Worm (Caenorhabditis elegans) whole organism, L1 larva: ENCODE results near the gene F34H10.4.

Experiments
- C16A3.4 ChIP-seq: fragments of 150-350 bp; optimal IDR thresholded peaks from 2 replicates; lab custom pipeline; 2014; ENCODE audit warnings: missing biosample characterization, missing genetic modification characterization
- F16B12.6 ChIP-seq: fragments of 150-350 bp; optimal IDR thresholded peaks from 2 replicates; lab custom pipeline; 2014; ENCODE audit warnings: missing biosample characterization, missing genetic modification characterization
- Y116A8C.19 ChIP-seq: sonication (generic microtip); optimal IDR thresholded peaks from 2 replicates; lab custom pipeline; 2016; ENCODE audit warnings: missing compliant biosample characterization, missing genetic modification characterization, borderline replicate concordance
- aly-2 ChIP-seq: fragments of 150-350 bp; optimal IDR thresholded peaks from 2 replicates; lab custom pipeline; 2014; ENCODE audit warnings: missing biosample characterization, missing genetic modification characterization
- ama-1 ChIP-seq: fragments of 150-350 bp; optimal IDR thresholded peaks from 2 replicates; lab custom pipeline; 2014
- blmp-1 ChIP-seq: fragments of 150-350 bp; optimal IDR thresholded peaks from 2 replicates; lab custom pipeline; 2014; ENCODE audit warnings: missing biosample characterization, missing genetic modification characterization
- ceh-63 ChIP-seq: fragments of 200-800 bp; sonication (Bioruptor generic); optimal IDR thresholded peaks from 2 replicates; lab custom pipeline; 2018; ENCODE audit warnings: mild to moderate bottlenecking, missing genetic modification characterization, missing compliant biosample characterization
- ceh-8 ChIP-seq: fragments of 200-800 bp; sonication (Bioruptor generic); optimal IDR thresholded peaks from 2 replicates; lab custom pipeline; 2018; ENCODE audit warnings: mild to moderate bottlenecking, missing genetic modification characterization, moderate library complexity, missing compliant biosample characterization
- ceh-82 ChIP-seq, 3 experiments: fragments of 150-350 bp in 1 of 3; sonication (generic microtip) in 2 of 3; optimal IDR thresholded peaks; 2 replicates each; lab custom pipeline; 2014 to 2017; ENCODE audit warnings: missing biosample characterization in 3 of 3, missing genetic modification characterization in 3 of 3
- ceh-88 ChIP-seq: fragments of 200-800 bp; sonication (Bioruptor generic); IDR thresholded peaks from 2 replicates; pipeline ENCODE4 v1.3.6; 2022; ENCODE audit warnings: missing genetic modification characterization, missing compliant biosample characterization
- ceh-90 ChIP-seq: sonication (generic microtip); optimal IDR thresholded peaks from 2 replicates; lab custom pipeline; 2016; ENCODE audit warnings: missing genetic modification characterization, missing compliant biosample characterization
- ces-1 ChIP-seq: fragments of 150-350 bp; optimal IDR thresholded peaks from 2 replicates; lab custom pipeline; 2014; ENCODE audit warnings: missing biosample characterization, missing genetic modification reagents, missing genetic modification characterization
- dpl-1 ChIP-seq, 3 experiments: fragments of 150-350 bp in 2 of 3; sonication (generic microtip) in 1 of 3; optimal IDR thresholded peaks; 2 replicates each; lab custom pipeline; 2014 to 2017; ENCODE audit warnings: missing biosample characterization in 3 of 3, missing genetic modification characterization in 3 of 3, missing genetic modification reagents in 3 of 3
- dsc-1 ChIP-seq: sonication (generic microtip); optimal IDR thresholded peaks from 2 replicates; lab custom pipeline; 2016; ENCODE audit warnings: mild to moderate bottlenecking, missing genetic modification characterization, missing compliant biosample characterization
- efl-1 ChIP-seq, 4 experiments: fragments of 150-350 bp; optimal IDR thresholded peaks in 3 of 4; peaks in 1 of 4; 1 replicate in 1 of 4; 2 replicates in 3 of 4; lab custom pipeline; 2014; ENCODE audit warnings: missing biosample characterization in 2 of 4, missing genetic modification characterization in 2 of 4, missing genetic modification reagents in 2 of 4
- efl-3 ChIP-seq: fragments of 200-800 bp; sonication (Bioruptor generic); optimal IDR thresholded peaks from 2 replicates; lab custom pipeline; 2018; ENCODE audit warnings: mild to moderate bottlenecking, missing genetic modification characterization, missing compliant biosample characterization
- egl-13 ChIP-seq: sonication (generic microtip); optimal IDR thresholded peaks from 2 replicates; lab custom pipeline; 2016; ENCODE audit warnings: missing genotype, missing genetic modification reagents, missing genetic modification characterization, missing compliant biosample characterization
- egl-27 ChIP-seq, 2 experiments: fragments of 150-350 bp in 1 of 2; sonication (generic microtip); optimal IDR thresholded peaks; 3 replicates each; lab custom pipeline; 2017 to 2018; ENCODE audit warnings: missing biosample characterization in 2 of 2, missing genetic modification characterization in 2 of 2, missing genetic modification reagents in 2 of 2
- elt-2 ChIP-seq: sonication (generic microtip); optimal IDR thresholded peaks from 2 replicates; lab custom pipeline; 2016; ENCODE audit warnings: missing genetic modification characterization, mild to moderate bottlenecking, inconsistent platforms, missing compliant biosample characterization, missing genetic modification reagents
- elt-3 ChIP-seq, 6 experiments: fragments of 150-350 bp in 1 of 6; sonication (generic microtip); optimal IDR thresholded peaks; 2 replicates each; lab custom pipeline; 2017 to 2018; ENCODE audit warnings: missing biosample characterization in 6 of 6, missing genetic modification characterization in 6 of 6, inconsistent platforms in 1 of 6
- fkh-10 ChIP-seq: sonication (generic microtip); optimal IDR thresholded peaks from 2 replicates; lab custom pipeline; 2017; ENCODE audit warnings: missing biosample characterization, missing genetic modification reagents, missing genetic modification characterization
- fkh-4 ChIP-seq: sonication (generic microtip); optimal IDR thresholded peaks from 2 replicates; lab custom pipeline; 2016; ENCODE audit warnings: missing compliant biosample characterization, missing genetic modification characterization, borderline replicate concordance
- fkh-8 ChIP-seq: sonication (generic microtip); optimal IDR thresholded peaks from 2 replicates; lab custom pipeline; 2016; ENCODE audit warnings: mild to moderate bottlenecking, missing genetic modification characterization, missing compliant biosample characterization
- hpl-2 ChIP-seq: fragments of 150-350 bp; optimal IDR thresholded peaks from 2 replicates; lab custom pipeline; 2014; ENCODE audit warnings: missing biosample characterization, missing genetic modification reagents, missing genetic modification characterization
- jun-1 ChIP-seq: fragments of 150-350 bp; optimal IDR thresholded peaks from 2 replicates; lab custom pipeline; 2014; ENCODE audit warnings: missing biosample characterization, missing genetic modification reagents, missing genetic modification characterization
- lin-35 ChIP-seq, 2 experiments: fragments of 150-350 bp; optimal IDR thresholded peaks; 2 replicates each; lab custom pipeline; 2014; ENCODE audit warnings: missing biosample characterization in 2 of 2, missing genetic modification characterization in 2 of 2, missing genetic modification reagents in 2 of 2
- lin-39 ChIP-seq: fragments of 150-350 bp; optimal IDR thresholded peaks from 2 replicates; lab custom pipeline; 2014; ENCODE audit warnings: missing biosample characterization, missing genetic modification reagents, missing genetic modification characterization
- mab-9 ChIP-seq: fragments of 200-800 bp; sonication (Bioruptor generic); IDR thresholded peaks from 2 replicates; pipeline ENCODE4 v1.3.6; 2022; ENCODE audit warnings: missing genetic modification reagents, missing genetic modification characterization, missing compliant biosample characterization
- mdl-1 ChIP-seq, 2 experiments: fragments of 150-350 bp; optimal IDR thresholded peaks; 2 replicates each; lab custom pipeline; 2014 to 2017; ENCODE audit warnings: missing biosample characterization in 2 of 2, missing genetic modification characterization in 2 of 2, inconsistent platforms in 1 of 2
- mef-2 ChIP-seq: fragments of 150-350 bp; optimal IDR thresholded peaks from 2 replicates; lab custom pipeline; 2014; ENCODE audit warnings: missing biosample characterization, missing genetic modification characterization
- mep-1 ChIP-seq: fragments of 150-350 bp; optimal IDR thresholded peaks from 2 replicates; lab custom pipeline; 2014; ENCODE audit warnings: missing biosample characterization, missing genetic modification characterization
- nhr-12 ChIP-seq: sonication (generic microtip); optimal IDR thresholded peaks from 2 replicates; lab custom pipeline; 2017; ENCODE audit warnings: missing biosample characterization, missing genetic modification characterization
- nhr-20 ChIP-seq: sonication (generic microtip); optimal IDR thresholded peaks from 2 replicates; lab custom pipeline; 2016; ENCODE audit warnings: mild to moderate bottlenecking, missing genetic modification characterization, missing compliant biosample characterization
- nhr-28 ChIP-seq: fragments of 150-350 bp; optimal IDR thresholded peaks from 2 replicates; lab custom pipeline; 2014; ENCODE audit warnings: missing biosample characterization, missing genetic modification characterization
- nhr-47 ChIP-seq: sonication (generic microtip); optimal IDR thresholded peaks from 2 replicates; lab custom pipeline; 2016; ENCODE audit warnings: mild to moderate bottlenecking, missing genetic modification characterization, moderate library complexity, missing compliant biosample characterization
- nhr-77 ChIP-seq: fragments of 150-350 bp; optimal IDR thresholded peaks from 2 replicates; lab custom pipeline; 2014; ENCODE audit warnings: missing biosample characterization, missing genetic modification characterization
- nhr-90 ChIP-seq: sonication (generic microtip); optimal IDR thresholded peaks from 2 replicates; lab custom pipeline; 2016; ENCODE audit warnings: mild to moderate bottlenecking, missing genetic modification characterization, missing compliant biosample characterization; ENCODE audit not compliant: poor library complexity
- pqm-1 ChIP-seq: sonication (generic microtip); optimal IDR thresholded peaks from 3 replicates; lab custom pipeline; 2017; ENCODE audit warnings: missing biosample characterization, missing genetic modification characterization
- rnt-1 ChIP-seq: sonication (generic microtip); optimal IDR thresholded peaks from 2 replicates; lab custom pipeline; 2016; ENCODE audit warnings: mild to moderate bottlenecking, missing genetic modification characterization, moderate library complexity, missing compliant biosample characterization
- skn-1 ChIP-seq: fragments of 150-350 bp; optimal IDR thresholded peaks from 2 replicates; lab custom pipeline; 2014; ENCODE audit warnings: missing biosample characterization, missing genetic modification characterization
- snpc-4 ChIP-seq: fragments of 150-350 bp; optimal IDR thresholded peaks from 2 replicates; lab custom pipeline; 2014; ENCODE audit warnings: missing biosample characterization, missing genetic modification characterization
- snu-23 ChIP-seq: sonication (generic microtip); optimal IDR thresholded peaks from 2 replicates; lab custom pipeline; 2016; ENCODE audit warnings: missing genetic modification characterization, missing compliant biosample characterization
- sox-4 ChIP-seq: sonication (generic microtip); optimal IDR thresholded peaks from 2 replicates; lab custom pipeline; 2016; ENCODE audit warnings: missing genetic modification characterization, missing compliant biosample characterization
- sptf-1 ChIP-seq: fragments of 150-350 bp; optimal IDR thresholded peaks from 2 replicates; lab custom pipeline; 2014; ENCODE audit warnings: missing biosample characterization, missing genetic modification characterization
- sup-37 ChIP-seq: fragments of 200-800 bp; sonication (Bioruptor generic); optimal IDR thresholded peaks from 2 replicates; lab custom pipeline; 2018; ENCODE audit warnings: mild to moderate bottlenecking, missing genetic modification characterization, missing compliant biosample characterization
- tbx-2 ChIP-seq: sonication (generic microtip); optimal IDR thresholded peaks from 2 replicates; lab custom pipeline; 2016; ENCODE audit warnings: missing genetic modification characterization, missing compliant biosample characterization
- tlp-1 ChIP-seq: fragments of 150-350 bp; optimal IDR thresholded peaks from 2 replicates; lab custom pipeline; 2014; ENCODE audit warnings: missing biosample characterization, missing genetic modification characterization
- unc-130 ChIP-seq: fragments of 150-350 bp; optimal IDR thresholded peaks from 2 replicates; lab custom pipeline; 2017; ENCODE audit warnings: missing biosample characterization, missing genetic modification characterization, inconsistent platforms
- unc-30 ChIP-seq: sonication (generic microtip); optimal IDR thresholded peaks from 2 replicates; lab custom pipeline; 2017; ENCODE audit warnings: missing biosample characterization, missing genetic modification characterization
- unc-62 ChIP-seq: fragments of 150-350 bp; optimal IDR thresholded peaks from 2 replicates; lab custom pipeline; 2014; ENCODE audit warnings: missing biosample characterization, missing genetic modification reagents, missing genetic modification characterization
- vab-15 ChIP-seq: sonication (generic microtip); optimal IDR thresholded peaks from 2 replicates; lab custom pipeline; 2017; ENCODE audit warnings: missing genotype, mild to moderate bottlenecking, missing genetic modification characterization, missing compliant biosample characterization
- zip-4 ChIP-seq: fragments of 200-800 bp; sonication (Bioruptor generic); optimal IDR thresholded peaks from 2 replicates; lab custom pipeline; 2018; ENCODE audit warnings: mild to moderate bottlenecking, missing genetic modification characterization, moderate library complexity, missing compliant biosample characterization
- ztf-11 ChIP-seq, 2 experiments: sonication (generic microtip); optimal IDR thresholded peaks; 2 replicates each; lab custom pipeline; 2016 to 2017; ENCODE audit warnings: missing genetic modification characterization in 2 of 2, missing biosample characterization in 1 of 2, missing compliant biosample characterization in 1 of 2
- ztf-4 ChIP-seq: fragments of 150-350 bp; optimal IDR thresholded peaks from 2 replicates; lab custom pipeline; 2014; ENCODE audit warnings: missing biosample characterization, missing genetic modification characterization

The F34H10.4 gene

DNA sequence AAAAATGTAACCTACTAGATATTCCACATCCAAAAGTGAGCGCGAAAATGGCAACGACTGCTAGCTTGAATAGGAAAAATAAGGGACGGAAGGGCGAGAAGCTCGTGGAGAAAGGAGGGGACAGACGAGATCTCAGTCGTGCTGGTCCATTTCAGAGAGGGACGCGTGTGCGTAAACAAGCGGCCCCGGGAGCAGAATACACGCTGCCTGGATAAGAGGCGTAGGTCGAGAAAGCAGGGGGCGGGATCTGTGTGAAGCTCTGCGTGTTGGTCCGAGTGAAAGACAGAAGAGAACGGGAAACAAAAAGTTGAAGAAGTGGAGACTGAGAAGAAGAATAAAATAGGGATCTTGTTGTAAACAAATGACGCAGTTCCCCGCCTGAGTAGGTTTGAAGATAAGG lies 20.2 kb downstream of the F34H10.4 start, which contains the start of gene T14B1.1:
TSS of gene T14B1.1 (minus strand) at position 170 of the 400 bp plus-strand sequence.
- TF ChIP-seq mdl-1 (tag; optimal IDR thresholded peaks at IDR 0.05; lab: Kevin White, UChicago) (peak in 1 of 2 experiments; percentile 3), mef-2 (tag; lab: Kevin White, UChicago) (no peak), mep-1 (tag; lab: Kevin White, UChicago) (no peak), ztf-11 (tag; optimal IDR thresholded peaks at IDR 0.05; lab: Kevin White, UChicago) (no peak), ceh-90 (tag; lab: Kevin White, UChicago) (no peak), nhr-28 (tag; lab: Kevin White, UChicago) (no peak), ama-1 (lab: Kevin White, UChicago) (no peak), elt-3 (tag; optimal IDR thresholded peaks at IDR 0.05; lab: Kevin White, UChicago) (no peak), snu-23 (peak; percentile 26), blmp-1 (tag; lab: Kevin White, UChicago) (no peak), nhr-12 (no peak), efl-1 (optimal IDR thresholded peaks at IDR 0.05; lab: Kevin White, UChicago) (no peak), efl-1 (GFP tag; optimal IDR thresholded peaks at IDR 0.05 in 1 of 2; lab: Kevin White, UChicago) (peak in 1 of 2 experiments; percentile 10), nhr-47 (tag; lab: Kevin White, UChicago) (peak; percentile 8), nhr-90 (tag; lab: Kevin White, UChicago) (no peak), nhr-77 (no peak), sup-37 (no peak), hpl-2 (no peak), fkh-4 (tag; lab: Kevin White, UChicago) (no peak), egl-27 (tag; optimal IDR thresholded peaks at IDR 0.05; lab: Kevin White, UChicago) (no peak), ztf-4 (tag; lab: Kevin White, UChicago) (no peak), aly-2 (tag; lab: Kevin White, UChicago) (no peak), dpl-1 (GFP tag; optimal IDR thresholded peaks at IDR 0.05; lab: Kevin White, UChicago) (no peak), egl-13 (no peak), ceh-82 (tag; optimal IDR thresholded peaks at IDR 0.05; lab: Kevin White, UChicago) (peak in 1 of 3 experiments; percentile 39), rnt-1 (tag; lab: Kevin White, UChicago) (peak; percentile 27), lin-35 (GFP tag; optimal IDR thresholded peaks at IDR 0.05; lab: Kevin White, UChicago) (peak in 1 of 2 experiments; percentile 23), elt-2 (tag; lab: Kevin White, UChicago) (no peak), tlp-1 (no peak), snpc-4 (tag; lab: Kevin White, UChicago) (no peak), fkh-10 (GFP tag; lab: Kevin White, UChicago) (peak; percentile 29), unc-62 (GFP tag; lab: Kevin White, UChicago) (no peak), C16A3.4 (tag; lab: Kevin White, UChicago) (no peak), pqm-1 (tag; lab: Kevin White, UChicago) (no peak), ceh-63 (GFP tag; lab: Kevin White, UChicago) (no peak), zip-4 (no peak), F16B12.6 (tag; lab: Kevin White, UChicago) (no peak), skn-1 (tag; lab: Kevin White, UChicago) (no peak), ceh-88 (no peak), fkh-8 (tag; lab: Kevin White, UChicago) (peak; percentile 48), nhr-20 (tag; lab: Kevin White, UChicago) (no peak), Y116A8C.19 (tag; lab: Kevin White, UChicago) (no peak), tbx-2 (tag; lab: Kevin White, UChicago) (no peak), sox-4 (tag; lab: Kevin White, UChicago) (no peak), jun-1 (tag; lab: Kevin White, UChicago) (no peak), efl-3 (GFP tag; lab: Kevin White, UChicago) (no peak), ceh-8 (GFP tag; lab: Kevin White, UChicago) (no peak), vab-15 (tag; lab: Kevin White, UChicago) (no peak), sptf-1 (no peak), mab-9 (GFP tag; lab: Robert Waterston, UW) (no peak), unc-130 (no peak), dsc-1 (tag; lab: Kevin White, UChicago) (peak; percentile 7), unc-30 (no peak), lin-39 (tag; lab: Kevin White, UChicago) (no peak), ces-1 (GFP tag; lab: Kevin White, UChicago) (no peak)
